Fruit fly (Drosophila melanogaster): ENCODE measurements around the gene Rab14.

DNA sequence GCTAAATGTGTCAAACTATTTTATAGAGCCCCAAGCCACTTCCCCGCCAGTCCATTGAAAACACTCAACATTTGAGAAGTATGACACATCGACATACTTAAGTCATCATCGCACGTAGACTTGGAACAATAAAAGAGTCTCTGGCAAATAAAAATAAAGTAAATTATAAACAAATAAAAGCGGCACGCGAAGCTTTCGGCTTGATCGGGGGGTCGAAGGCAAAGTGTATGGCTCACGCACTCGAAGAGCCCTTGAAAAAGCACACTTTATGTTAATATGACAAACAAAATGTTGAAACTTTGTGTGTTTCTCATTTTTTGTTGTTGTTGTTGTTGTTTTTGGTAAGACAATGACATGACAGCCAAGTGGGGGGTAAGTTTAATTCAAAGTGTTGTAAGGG, 41.3 kb downstream of the Rab14 start:
- no peak for TF ChIP-seq CG33017 (tag; optimal IDR thresholded peaks at IDR 0.05)
- no peak for TF ChIP-seq ovo (GFP tag; optimal IDR thresholded peaks at IDR 0.05)
- TF ChIP-seq CG7101 (tag; optimal IDR thresholded peaks at IDR 0.05) = no peak
- no peak for TF ChIP-seq Crg-1 (GFP tag; optimal IDR thresholded peaks at IDR 0.05)
- no peak for TF ChIP-seq CG12768 (GFP tag; optimal IDR thresholded peaks at IDR 0.05)
- no peak for TF ChIP-seq CG11617 (GFP tag; optimal IDR thresholded peaks at IDR 0.05)

Measured in whole organism, adult.